Worm (Caenorhabditis elegans) whole organism, midembryonic: ENCODE results near the gene paqr-1.

Experiments used
- cog-1 ChIP-seq: sonication (generic microtip); optimal IDR thresholded peaks from 2 replicates; lab custom pipeline; 2016; ENCODE audit warnings: missing genetic modification characterization, missing compliant biosample characterization
- ref-1 ChIP-seq: fragments of 200-800 bp; sonication (Bioruptor generic); conservative IDR thresholded peaks from 2 replicates; pipeline ENCODE4 v1.3.6; 2022; ENCODE audit warnings: missing genetic modification reagents, missing genetic modification characterization, missing compliant biosample characterization
- tab-1 ChIP-seq: fragments of 200-800 bp; sonication (Bioruptor generic); IDR thresholded peaks from 2 replicates; pipeline ENCODE4 v1.3.6; 2022; ENCODE audit warnings: missing genetic modification characterization, missing compliant biosample characterization

ce11 chrIV:6535908-6536307 is 19.3 kb downstream of the paqr-1 start, which contains the start of gene C01G5.3:
- TF ChIP-seq cog-1 (tag; lab: Kevin White, UChicago) (no peak), ref-1 (no peak), tab-1 (GFP tag; lab: Robert Waterston, UW) (no peak)
